Fruit fly (Drosophila melanogaster) whole organism, prepupa: Measurements from ENCODE around the gene spirit.
A peak's percentile ranks its signal among the peaks of the same experiment; 100 is the strongest.

Experiments
- CG10631 ChIP-seq: fragments of 200-800 bp; sonication (Bioruptor generic); optimal IDR thresholded peaks from 2 replicates; lab custom pipeline; 2016; ENCODE audit warnings: missing biosample characterization, missing genetic modification characterization
- CG10669 ChIP-seq: fragments of 200-800 bp; sonication (Bioruptor generic); optimal IDR thresholded peaks from 3 replicates; lab custom pipeline; 2018; ENCODE audit warnings: missing biosample characterization, mild to moderate bottlenecking, missing genetic modification characterization, moderate library complexity
- CG11294 ChIP-seq: fragments of 200-800 bp; sonication (Bioruptor generic); IDR thresholded peaks from 2 replicates; pipeline ENCODE4 v1.3.6; 2022; ENCODE audit warnings: missing biosample characterization, missing genetic modification characterization
- CG11762 ChIP-seq: fragments of 200-800 bp; sonication (Bioruptor generic); optimal IDR thresholded peaks from 3 replicates; lab custom pipeline; 2016; ENCODE audit warnings: missing biosample characterization, missing genetic modification characterization; ENCODE audit not compliant: insufficient read depth
- CG11902 ChIP-seq: fragments of 200-800 bp; sonication (Bioruptor generic); optimal IDR thresholded peaks from 3 replicates; lab custom pipeline; 2016; ENCODE audit warnings: missing biosample characterization, missing genetic modification characterization
- CG15336 ChIP-seq: fragments of 200-800 bp; sonication (Bioruptor generic); IDR thresholded peaks from 2 replicates; pipeline ENCODE4 v1.3.6; 2022; ENCODE audit warnings: missing biosample characterization, missing genetic modification characterization
- CG1621 ChIP-seq: fragments of 200-800 bp; sonication (Bioruptor generic); optimal IDR thresholded peaks from 3 replicates; lab custom pipeline; 2018; ENCODE audit warnings: missing biosample characterization, mild to moderate bottlenecking, missing genetic modification characterization
- CG16779 ChIP-seq: fragments of 200-800 bp; sonication (Bioruptor generic); optimal IDR thresholded peaks from 3 replicates; lab custom pipeline; 2017; ENCODE audit warnings: missing biosample characterization, mild to moderate bottlenecking, missing genetic modification characterization
- CG3032 ChIP-seq: fragments of 200-800 bp; optimal IDR thresholded peaks from 2 replicates; lab custom pipeline; 2019; ENCODE audit warnings: missing biosample characterization, mild to moderate bottlenecking, missing genetic modification characterization, moderate library complexity
- CG34406 ChIP-seq: fragments of 200-800 bp; sonication (Bioruptor generic); optimal IDR thresholded peaks from 3 replicates; lab custom pipeline; 2016; ENCODE audit warnings: missing biosample characterization, missing genetic modification characterization
- CG3919 ChIP-seq: fragments of 200-800 bp; sonication (Bioruptor generic); optimal IDR thresholded peaks from 3 replicates; lab custom pipeline; 2016; ENCODE audit warnings: missing biosample characterization, missing genetic modification characterization
- CG6163 ChIP-seq: fragments of 200-800 bp; sonication (Bioruptor generic); IDR thresholded peaks from 3 replicates; pipeline ENCODE4 v1.3.6; 2022; ENCODE audit warnings: missing biosample characterization, missing genetic modification characterization
- CG6792 ChIP-seq: fragments of 200-800 bp; sonication (Bioruptor generic); optimal IDR thresholded peaks from 3 replicates; lab custom pipeline; 2016; ENCODE audit warnings: missing biosample characterization, missing genetic modification characterization
- CG6808 ChIP-seq: fragments of 200-800 bp; sonication (Bioruptor generic); optimal IDR thresholded peaks from 3 replicates; lab custom pipeline; 2017; ENCODE audit warnings: missing biosample characterization, missing genetic modification characterization, mild to moderate bottlenecking, moderate library complexity, missing genetic modification reagents
- CG7368 ChIP-seq: fragments of 200-800 bp; sonication (Bioruptor generic); optimal IDR thresholded peaks from 3 replicates; lab custom pipeline; 2016; ENCODE audit warnings: missing biosample characterization, missing genetic modification characterization
- CG8119 ChIP-seq: fragments of 200-800 bp; sonication (Bioruptor generic); IDR thresholded peaks from 3 replicates; pipeline ENCODE4 v1.3.6; 2022; ENCODE audit warnings: missing biosample characterization, missing genetic modification characterization
- CG8319 ChIP-seq: fragments of 200-800 bp; sonication (Bioruptor generic); optimal IDR thresholded peaks from 3 replicates; lab custom pipeline; 2016; ENCODE audit warnings: missing biosample characterization, missing genetic modification characterization
- CG8632 ChIP-seq: fragments of 200-800 bp; sonication (Bioruptor generic); optimal IDR thresholded peaks from 3 replicates; lab custom pipeline; 2016; ENCODE audit warnings: missing biosample characterization, missing genetic modification characterization
- Eip75B ChIP-seq: fragments of 200-800 bp; sonication (Bioruptor generic); optimal IDR thresholded peaks from 3 replicates; lab custom pipeline; 2016; ENCODE audit warnings: missing biosample characterization, missing genetic modification characterization
- Eip78C ChIP-seq: fragments of 200-800 bp; sonication (Bioruptor generic); peaks from one replicate; lab custom pipeline; 2016; ENCODE audit warnings: missing biosample characterization, missing genetic modification characterization
- Ets21C ChIP-seq: fragments of 200-800 bp; sonication (Bioruptor generic); optimal IDR thresholded peaks from 3 replicates; lab custom pipeline; 2016; ENCODE audit warnings: missing biosample characterization, missing genetic modification characterization
- Ets96B ChIP-seq: fragments of 200-800 bp; optimal IDR thresholded peaks from 2 replicates; lab custom pipeline; 2019; ENCODE audit warnings: missing biosample characterization, mild to moderate bottlenecking, missing genetic modification characterization, moderate library complexity
- Gug ChIP-seq: fragments of 200-800 bp; sonication (Bioruptor generic); IDR thresholded peaks from 2 replicates; pipeline ENCODE4 v1.3.6; 2022; ENCODE audit warnings: missing biosample characterization, missing genetic modification characterization
- Hr38 ChIP-seq: sonication (Bioruptor generic); optimal IDR thresholded peaks from 2 replicates; lab custom pipeline; 2016; ENCODE audit warnings: missing biosample characterization, missing genetic modification characterization
- Hr39 ChIP-seq: fragments of 200-800 bp; sonication (Bioruptor generic); optimal IDR thresholded peaks from 2 replicates; lab custom pipeline; 2016; ENCODE audit warnings: missing biosample characterization, missing genetic modification characterization
- Hr4 ChIP-seq: fragments of 200-800 bp; sonication (Bioruptor generic); optimal IDR thresholded peaks from 3 replicates; lab custom pipeline; 2016; ENCODE audit warnings: missing biosample characterization, missing genetic modification characterization
- Met ChIP-seq: fragments of 200-800 bp; sonication (Bioruptor generic); optimal IDR thresholded peaks from 3 replicates; lab custom pipeline; 2016; ENCODE audit warnings: missing biosample characterization, missing genetic modification characterization
- OdsH ChIP-seq: fragments of 200-800 bp; sonication (Bioruptor generic); optimal IDR thresholded peaks from 3 replicates; lab custom pipeline; 2016; ENCODE audit warnings: missing biosample characterization, missing genetic modification characterization
- Sox102F ChIP-seq: fragments of 200-800 bp; sonication (Bioruptor generic); optimal IDR thresholded peaks from 2 replicates; lab custom pipeline; 2016; ENCODE audit warnings: missing biosample characterization, mild to moderate bottlenecking, missing genetic modification characterization
- Sox14 ChIP-seq: fragments of 200-800 bp; sonication (Bioruptor generic); optimal IDR thresholded peaks from 3 replicates; lab custom pipeline; 2016; ENCODE audit warnings: missing biosample characterization, missing genetic modification characterization
- Sox15 ChIP-seq: fragments of 200-800 bp; sonication (Bioruptor generic); optimal IDR thresholded peaks from 3 replicates; lab custom pipeline; 2016; ENCODE audit warnings: missing biosample characterization, missing genetic modification characterization
- achi ChIP-seq: fragments of 200-800 bp; sonication (Bioruptor generic); optimal IDR thresholded peaks from 3 replicates; lab custom pipeline; 2016; ENCODE audit warnings: missing biosample characterization, missing genetic modification characterization
- acj6 ChIP-seq: fragments of 200-800 bp; sonication (Bioruptor generic); optimal IDR thresholded peaks from 3 replicates; lab custom pipeline; 2016; ENCODE audit warnings: missing biosample characterization, missing genetic modification characterization
- cyc ChIP-seq: fragments of 200-800 bp; sonication (Bioruptor generic); optimal IDR thresholded peaks from 3 replicates; lab custom pipeline; 2016; ENCODE audit warnings: missing biosample characterization, missing genetic modification characterization
- dsx ChIP-seq: fragments of 200-800 bp; optimal IDR thresholded peaks from 3 replicates; lab custom pipeline; 2019; ENCODE audit warnings: missing biosample characterization, mild to moderate bottlenecking, missing genetic modification characterization, moderate library complexity; ENCODE audit not compliant: poor library complexity, severe bottlenecking
- eg ChIP-seq: fragments of 200-800 bp; sonication (Bioruptor generic); IDR thresholded peaks from 3 replicates; pipeline ENCODE4 v1.3.6; 2022; ENCODE audit warnings: missing biosample characterization, missing genetic modification characterization
- esn ChIP-seq: fragments of 200-800 bp; sonication (Bioruptor generic); optimal IDR thresholded peaks from 2 replicates; lab custom pipeline; 2016; ENCODE audit warnings: missing biosample characterization, mild to moderate bottlenecking, missing genetic modification characterization, moderate library complexity
- fd59A ChIP-seq: fragments of 200-800 bp; sonication (Bioruptor generic); optimal IDR thresholded peaks from 2 replicates; lab custom pipeline; 2017; ENCODE audit warnings: missing biosample characterization, mild to moderate bottlenecking, missing genetic modification characterization, missing genetic modification reagents
- fd85E ChIP-seq: fragments of 200-800 bp; sonication (Bioruptor generic); optimal IDR thresholded peaks from 3 replicates; lab custom pipeline; 2016; ENCODE audit warnings: missing biosample characterization, missing genetic modification characterization
- fkh ChIP-seq: fragments of 200-800 bp; sonication (Bioruptor generic); optimal IDR thresholded peaks from 3 replicates; lab custom pipeline; 2017; ENCODE audit warnings: missing biosample characterization, mild to moderate bottlenecking, missing genetic modification characterization, moderate library complexity
- lz ChIP-seq: fragments of 200-800 bp; sonication (Bioruptor generic); optimal IDR thresholded peaks from 3 replicates; lab custom pipeline; 2016; ENCODE audit warnings: missing biosample characterization, missing genetic modification characterization
- net ChIP-seq: fragments of 200-800 bp; sonication (Bioruptor generic); optimal IDR thresholded peaks from 3 replicates; lab custom pipeline; 2016; ENCODE audit warnings: missing biosample characterization, missing genetic modification characterization
- pdm3 ChIP-seq: fragments of 200-800 bp; sonication (Bioruptor generic); optimal IDR thresholded peaks from 3 replicates; lab custom pipeline; 2016; ENCODE audit warnings: missing biosample characterization, missing genetic modification characterization
- spab ChIP-seq: fragments of 200-800 bp; sonication (Bioruptor generic); optimal IDR thresholded peaks from 2 replicates; lab custom pipeline; 2017; ENCODE audit warnings: missing biosample characterization, mild to moderate bottlenecking, missing genetic modification characterization, missing genetic modification reagents
- svp ChIP-seq: fragments of 200-800 bp; sonication (Bioruptor generic); peaks from one replicate; lab custom pipeline; 2016; ENCODE audit warnings: missing biosample characterization, missing genetic modification characterization
- topi ChIP-seq: fragments of 200-800 bp; sonication (Bioruptor generic); optimal IDR thresholded peaks from 3 replicates; lab custom pipeline; 2016; ENCODE audit warnings: missing biosample characterization, missing genetic modification characterization

spirit gene

DNA sequence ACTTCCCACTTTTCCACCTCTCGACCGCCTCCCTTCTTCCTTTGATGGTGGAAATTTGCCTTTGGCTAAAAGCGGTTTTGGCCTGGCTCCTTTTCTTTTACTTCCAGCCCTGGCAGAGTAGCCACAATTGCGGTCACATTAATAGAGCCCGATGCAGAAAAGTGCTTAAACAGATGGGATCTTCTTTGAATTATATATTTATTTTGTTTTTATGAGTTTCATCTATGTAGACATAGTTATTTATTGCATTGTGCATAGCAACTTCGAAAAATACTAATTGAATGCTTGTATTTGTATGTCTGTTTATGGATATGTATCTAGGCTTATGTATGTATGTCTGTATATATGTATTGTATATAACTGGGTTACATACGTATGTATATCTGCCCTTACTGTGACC, 31.4 kb downstream of the spirit start (continued):
- TF ChIP-seq eg (GFP tag; lab: Robert Waterston, UW): peak; percentile 65; the same call in 1 of the 3 replicates
- peak; percentile 50 for TF ChIP-seq acj6 (GFP tag; lab: Kevin White, UChicago)
- TF ChIP-seq CG34406 (GFP tag; lab: Kevin White, UChicago): peak; percentile 27
- TF ChIP-seq CG8119 (GFP tag; lab: Robert Waterston, UW): peak; percentile 46; the same call in 1 of the 3 replicates
- TF ChIP-seq CG10669 (GFP tag; lab: Kevin White, UChicago): peak; percentile 54
- peak; percentile 34 for TF ChIP-seq achi (GFP tag; lab: Kevin White, UChicago)
- peak; percentile 61 for TF ChIP-seq svp (GFP tag; lab: Kevin White, UChicago)
- peak; percentile 67 for TF ChIP-seq Eip78C (GFP tag; lab: Kevin White, UChicago)
- TF ChIP-seq Hr4 (GFP tag; lab: Kevin White, UChicago): peak; percentile 19
- TF ChIP-seq OdsH (GFP tag; lab: Kevin White, UChicago): peak; percentile 8
- no peak for TF ChIP-seq CG11762 (GFP tag; lab: Kevin White, UChicago)
- TF ChIP-seq CG7368 (GFP tag; lab: Kevin White, UChicago): no peak
- peak; percentile 48 for TF ChIP-seq CG6808 (GFP tag; lab: Kevin White, UChicago)
- peak; percentile 48 for TF ChIP-seq dsx (GFP tag; lab: Kevin White, UChicago)
- peak; percentile 42 for TF ChIP-seq CG3919 (GFP tag; lab: Kevin White, UChicago)
- peak; percentile 30 for TF ChIP-seq CG1621 (tag; lab: Kevin White, UChicago)
- TF ChIP-seq CG6792 (GFP tag; lab: Kevin White, UChicago): peak; percentile 29
- no peak for TF ChIP-seq CG11902 (GFP tag; lab: Kevin White, UChicago)
- TF ChIP-seq CG10631 (GFP tag; lab: Kevin White, UChicago): peak; percentile 48
- no peak for TF ChIP-seq Hr39 (GFP tag; lab: Kevin White, UChicago)
- peak; percentile 65; the same call in 2 of the 3 replicates for TF ChIP-seq CG6163 (GFP tag; lab: Robert Waterston, UW)
- TF ChIP-seq lz: peak; percentile 29
- TF ChIP-seq Sox15: no peak
- TF ChIP-seq CG8632 (GFP tag; lab: Kevin White, UChicago): peak; percentile 15
- TF ChIP-seq fd59A: peak; percentile 11
- TF ChIP-seq Sox14 (GFP tag; lab: Kevin White, UChicago): peak; percentile 17
- TF ChIP-seq Gug (GFP tag; lab: Robert Waterston, UW): no peak
- peak; percentile 38 for TF ChIP-seq Met
- peak; percentile 34 for TF ChIP-seq esn (GFP tag; lab: Kevin White, UChicago)
- TF ChIP-seq cyc (GFP tag; lab: Kevin White, UChicago): peak; percentile 24
- TF ChIP-seq fkh: no peak
- peak; percentile 58 for TF ChIP-seq CG15336 (GFP tag; lab: Robert Waterston, UW)
- TF ChIP-seq Hr38 (GFP tag; lab: Kevin White, UChicago): no peak

DNA sequence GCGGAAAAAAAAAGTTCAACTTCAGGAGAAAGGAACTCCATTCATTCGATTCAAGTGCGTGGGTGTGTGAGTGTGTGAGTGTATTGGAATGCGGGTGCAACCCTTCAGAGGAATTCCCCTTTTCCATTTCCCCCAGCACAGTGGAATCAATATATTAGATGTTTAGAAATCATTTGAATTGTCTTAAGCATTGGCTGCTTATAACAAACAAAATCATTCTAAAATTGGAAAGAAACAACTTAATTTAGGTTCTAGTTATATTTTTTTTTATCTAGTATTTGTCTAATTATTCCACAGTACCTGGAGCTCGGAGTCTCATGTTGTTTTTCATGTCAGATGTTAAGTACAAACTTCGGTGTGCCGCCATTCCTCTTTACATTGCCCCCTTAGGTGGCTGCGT, 34.4 kb downstream of the spirit start:
- no peak for TF ChIP-seq Gug (GFP tag; lab: Robert Waterston, UW)
- TF ChIP-seq achi (GFP tag; lab: Kevin White, UChicago): no peak
- no peak for TF ChIP-seq Hr38 (GFP tag; lab: Kevin White, UChicago)
- TF ChIP-seq CG8632 (GFP tag; lab: Kevin White, UChicago): peak; percentile 7
- TF ChIP-seq Met: peak; percentile 45
- TF ChIP-seq CG8119 (GFP tag; lab: Robert Waterston, UW): peak; percentile 53; the same call in 2 of the 3 replicates
- TF ChIP-seq CG10631 (GFP tag; lab: Kevin White, UChicago): peak; percentile 24
- TF ChIP-seq CG3032 (tag; lab: Kevin White, UChicago): peak; percentile 29
- no peak for TF ChIP-seq fd85E (GFP tag; lab: Kevin White, UChicago)
- TF ChIP-seq acj6 (GFP tag; lab: Kevin White, UChicago): peak; percentile 43
- TF ChIP-seq CG3919 (GFP tag; lab: Kevin White, UChicago): peak; percentile 11
- TF ChIP-seq Sox102F (GFP tag; lab: Kevin White, UChicago): peak; percentile 21
- TF ChIP-seq svp (GFP tag; lab: Kevin White, UChicago): peak; percentile 70
- peak; percentile 9 for TF ChIP-seq lz
- TF ChIP-seq CG15336 (GFP tag; lab: Robert Waterston, UW): peak; percentile 44; the same call in 1 of the 2 replicates
- peak; percentile 19 for TF ChIP-seq net (GFP tag; lab: Kevin White, UChicago)
- TF ChIP-seq Ets21C: no peak
- TF ChIP-seq esn (GFP tag; lab: Kevin White, UChicago): peak; percentile 23
- TF ChIP-seq eg (GFP tag; lab: Robert Waterston, UW): peak; percentile 50; the same call in 1 of the 3 replicates
- TF ChIP-seq CG8319 (GFP tag; lab: Kevin White, UChicago): no peak
- peak; percentile 32 for TF ChIP-seq dsx (GFP tag; lab: Kevin White, UChicago)
- TF ChIP-seq CG6808 (GFP tag; lab: Kevin White, UChicago): peak; percentile 10
- TF ChIP-seq cyc (GFP tag; lab: Kevin White, UChicago): no peak
- peak; percentile 1 for TF ChIP-seq Hr39 (GFP tag; lab: Kevin White, UChicago)
- peak; percentile 64 for TF ChIP-seq Eip78C (GFP tag; lab: Kevin White, UChicago)
- TF ChIP-seq topi (GFP tag; lab: Kevin White, UChicago): peak; percentile 21
- TF ChIP-seq spab (GFP tag; lab: Kevin White, UChicago): no peak
- no peak for TF ChIP-seq CG16779
- peak; percentile 52 for TF ChIP-seq Ets96B (tag; lab: Kevin White, UChicago)
- peak; percentile 18 for TF ChIP-seq CG1621 (tag; lab: Kevin White, UChicago)
- TF ChIP-seq CG11294: no peak
- TF ChIP-seq pdm3 (GFP tag; lab: Kevin White, UChicago): peak; percentile 25
- TF ChIP-seq OdsH (GFP tag; lab: Kevin White, UChicago): peak; percentile 2
- peak; percentile 5 for TF ChIP-seq Eip75B (GFP tag; lab: Kevin White, UChicago)
- peak; percentile 17 for TF ChIP-seq CG34406 (GFP tag; lab: Kevin White, UChicago)
- no peak for TF ChIP-seq CG11762 (GFP tag; lab: Kevin White, UChicago)
